Worm (Caenorhabditis elegans) whole organism, late embryonic: Measurements from ENCODE around the gene M02B1.4.

Experiments
- F13H6.1 ChIP-seq: sonication (generic microtip); optimal IDR thresholded peaks from 2 replicates; lab custom pipeline; 2016; ENCODE audit warnings: missing genetic modification characterization, missing compliant biosample characterization
- ama-1 ChIP-seq: fragments of 150-350 bp; optimal IDR thresholded peaks from 2 replicates; lab custom pipeline; 2014
- ceh-22 ChIP-seq: sonication (generic microtip); optimal IDR thresholded peaks from 2 replicates; lab custom pipeline; 2017; ENCODE audit warnings: missing biosample characterization, missing genetic modification characterization
- ceh-34 ChIP-seq: sonication (generic microtip); optimal IDR thresholded peaks from 2 replicates; lab custom pipeline; 2016; ENCODE audit warnings: mild to moderate bottlenecking, missing genetic modification characterization, missing compliant biosample characterization
- ceh-45 ChIP-seq: fragments of 200-800 bp; sonication (Bioruptor generic); IDR thresholded peaks from 2 replicates; pipeline ENCODE4 v1.3.6; 2022; ENCODE audit warnings: missing genetic modification reagents, missing genetic modification characterization, missing compliant biosample characterization
- ceh-9 ChIP-seq: sonication (generic microtip); optimal IDR thresholded peaks from 2 replicates; lab custom pipeline; 2016; ENCODE audit warnings: mild to moderate bottlenecking, missing genetic modification characterization, inconsistent platforms, missing compliant biosample characterization
- che-1 ChIP-seq: sonication (generic microtip); optimal IDR thresholded peaks from 2 replicates; lab custom pipeline; 2016; ENCODE audit warnings: mild to moderate bottlenecking, missing genetic modification characterization, missing compliant biosample characterization
- dmd-4 ChIP-seq: sonication (generic microtip); optimal IDR thresholded peaks from 2 replicates; lab custom pipeline; 2016; ENCODE audit warnings: borderline replicate concordance, missing genetic modification characterization, missing compliant biosample characterization
- elt-2 ChIP-seq: sonication (generic microtip); optimal IDR thresholded peaks from 2 replicates; lab custom pipeline; 2016; ENCODE audit warnings: missing genetic modification reagents, missing genetic modification characterization, missing compliant biosample characterization
- fkh-10 ChIP-seq: fragments of 150-350 bp; optimal IDR thresholded peaks from 2 replicates; lab custom pipeline; 2014; ENCODE audit warnings: missing biosample characterization, missing genetic modification reagents, missing genetic modification characterization
- hlh-13 ChIP-seq: fragments of 200-800 bp; sonication (Bioruptor generic); optimal IDR thresholded peaks from 2 replicates; lab custom pipeline; 2018; ENCODE audit warnings: mild to moderate bottlenecking, missing genetic modification characterization, missing compliant biosample characterization
- hlh-30 ChIP-seq: sonication (generic microtip); optimal IDR thresholded peaks from 2 replicates; lab custom pipeline; 2017; ENCODE audit warnings: antibody characterized with exemption, missing genetic modification characterization, missing compliant biosample characterization; ENCODE audit not compliant: insufficient read depth
- lin-11 ChIP-seq: fragments of 200-800 bp; sonication (Bioruptor generic); optimal IDR thresholded peaks from 2 replicates; lab custom pipeline; 2018; ENCODE audit warnings: mild to moderate bottlenecking, missing genetic modification characterization, missing compliant biosample characterization
- npax-4 ChIP-seq: sonication (generic microtip); optimal IDR thresholded peaks from 2 replicates; lab custom pipeline; 2016; ENCODE audit warnings: missing genetic modification characterization, missing compliant biosample characterization
- pha-4 ChIP-seq: fragments of 150-350 bp; optimal IDR thresholded peaks from 2 replicates; lab custom pipeline; 2018; ENCODE audit warnings: missing biosample characterization, missing genetic modification reagents, missing genetic modification characterization
- ref-2 ChIP-seq: sonication (generic microtip); optimal IDR thresholded peaks from 2 replicates; lab custom pipeline; 2016; ENCODE audit warnings: missing genetic modification characterization, missing compliant biosample characterization
- sox-2 ChIP-seq: fragments of 200-800 bp; sonication (Bioruptor generic); IDR thresholded peaks from 2 replicates; pipeline ENCODE4 v1.3.6; 2022; ENCODE audit warnings: missing genetic modification reagents, missing genetic modification characterization, missing compliant biosample characterization
- sox-4 ChIP-seq: sonication (generic microtip); optimal IDR thresholded peaks from 2 replicates; lab custom pipeline; 2017; ENCODE audit warnings: mild to moderate bottlenecking, missing genetic modification characterization, inconsistent platforms, missing compliant biosample characterization
- unc-42 ChIP-seq: sonication (generic microtip); optimal IDR thresholded peaks from 2 replicates; lab custom pipeline; 2016; ENCODE audit warnings: missing genotype, missing genetic modification characterization, missing compliant biosample characterization
- unc-55 ChIP-seq: sonication (generic microtip); optimal IDR thresholded peaks from 2 replicates; lab custom pipeline; 2017; ENCODE audit warnings: missing biosample characterization, missing genetic modification reagents, missing genetic modification characterization

M02B1.4 gene

DNA sequence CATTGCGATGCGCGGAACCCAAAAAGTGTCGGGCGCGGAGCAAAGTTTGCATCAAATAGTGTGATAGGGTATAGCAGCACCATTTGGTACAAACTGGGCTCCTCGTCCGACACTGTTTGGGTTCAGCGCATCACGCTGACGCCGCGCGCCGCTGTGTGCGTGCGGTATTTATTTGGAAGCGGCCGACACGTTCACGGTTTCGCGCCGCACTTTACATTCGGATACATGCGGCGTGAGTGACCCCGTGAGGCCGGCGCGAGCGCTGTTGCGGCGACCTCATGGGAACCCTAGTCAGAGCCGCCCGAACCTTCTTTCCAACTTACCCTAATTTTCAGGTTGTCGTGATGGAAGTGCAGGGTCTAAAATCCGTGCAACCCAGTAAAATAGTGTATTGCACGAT lies 44.1 kb downstream of the M02B1.4 start:
- TF ChIP-seq ceh-22 (tag; lab: Kevin White, UChicago) (no peak), F13H6.1 (no peak), lin-11 (tag; lab: Kevin White, UChicago) (no peak), elt-2 (no peak), sox-2 (GFP tag; lab: Robert Waterston, UW) (no peak), ref-2 (tag; lab: Kevin White, UChicago) (no peak), ama-1 (lab: Kevin White, UChicago) (no peak), unc-55 (GFP tag; lab: Kevin White, UChicago) (no peak), ceh-34 (no peak), hlh-13 (no peak), dmd-4 (tag; lab: Kevin White, UChicago) (no peak), ceh-9 (no peak), che-1 (no peak), sox-4 (tag; lab: Kevin White, UChicago) (no peak), pha-4 (no peak), hlh-30 (tag; lab: Kevin White, UChicago) (no peak), unc-42 (tag; lab: Kevin White, UChicago) (no peak), fkh-10 (GFP tag; lab: Kevin White, UChicago) (no peak), npax-4 (no peak), ceh-45 (no peak)
